Fruit fly (Drosophila melanogaster) whole organism, pupa: ENCODE data around the gene CG4789.

Experiments
- CG13204 ChIP-seq: fragments of 200-800 bp; sonication (Bioruptor generic); optimal IDR thresholded peaks from 2 replicates; lab custom pipeline; 2018; ENCODE audit warnings: missing biosample characterization, mild to moderate bottlenecking, missing genetic modification characterization, moderate library complexity
- CG17806 ChIP-seq: fragments of 200-800 bp; sonication (Bioruptor generic); optimal IDR thresholded peaks from 2 replicates; lab custom pipeline; 2018; ENCODE audit warnings: missing biosample characterization, mild to moderate bottlenecking, missing genetic modification characterization, moderate library complexity
- CG9948 ChIP-seq: fragments of 200-800 bp; sonication (Bioruptor generic); optimal IDR thresholded peaks from 2 replicates; lab custom pipeline; 2018; ENCODE audit warnings: missing biosample characterization, mild to moderate bottlenecking, missing genetic modification characterization, moderate library complexity
- D1 ChIP-seq: fragments of 200-800 bp; sonication (Bioruptor generic); optimal IDR thresholded peaks from 2 replicates; lab custom pipeline; 2018; ENCODE audit warnings: missing biosample characterization, mild to moderate bottlenecking, missing genetic modification characterization, moderate library complexity
- EcR ChIP-seq: fragments of 200-800 bp; sonication (Bioruptor generic); optimal IDR thresholded peaks from 3 replicates; lab custom pipeline; 2019; ENCODE audit warnings: missing biosample characterization, missing genetic modification characterization, mild to moderate bottlenecking, moderate library complexity, missing genetic modification reagents
- Pif1B ChIP-seq: fragments of 200-800 bp; sonication (Bioruptor generic); optimal IDR thresholded peaks from 3 replicates; lab custom pipeline; 2016; ENCODE audit warnings: missing biosample characterization, missing genetic modification characterization
- gl ChIP-seq: fragments of 200-800 bp; sonication (Bioruptor generic); optimal IDR thresholded peaks from 2 replicates; lab custom pipeline; 2018; ENCODE audit warnings: missing biosample characterization, mild to moderate bottlenecking, missing genetic modification characterization

DNA sequence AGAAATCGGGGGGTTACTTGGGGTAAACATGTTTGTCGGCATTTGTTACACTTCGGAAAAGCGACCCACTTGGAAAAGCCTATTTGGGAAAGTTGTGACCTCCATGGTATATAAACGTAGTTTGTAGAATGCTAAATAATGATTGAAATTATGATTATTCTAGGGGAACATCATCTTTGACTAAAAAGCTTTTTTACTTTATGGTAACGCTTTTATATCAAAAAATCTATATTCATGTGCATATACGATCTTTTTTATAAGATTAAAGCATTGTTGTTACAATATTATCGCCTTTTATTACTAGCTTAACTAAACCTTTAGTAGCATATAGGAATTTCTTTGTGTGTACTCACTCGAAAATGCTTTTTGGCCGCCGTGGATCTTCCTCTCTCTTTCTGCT lies 33.5 kb downstream of the CG4789 start:
- TF ChIP-seq CG17806 (tag; lab: Kevin White, UChicago) (peak; percentile 38), D1 (tag; lab: Kevin White, UChicago) (no peak), gl (tag; lab: Kevin White, UChicago) (no peak), Pif1B (GFP tag; lab: Kevin White, UChicago) (peak; percentile 52), CG9948 (peak; percentile 73), EcR (GFP tag; lab: Kevin White, UChicago) (no peak), CG13204 (GFP tag; lab: Kevin White, UChicago) (no peak)
